Fruit fly (Drosophila melanogaster): Measurements from ENCODE around the gene CG5112.

The CG5112 gene

dm6 chr3R:25531905-25532387, 40.7 kb downstream of the CG5112 start (continued):
- TF ChIP-seq Trl (optimal IDR thresholded peaks at IDR 0.05), result no peak
- TF ChIP-seq Trl (GFP tag; optimal IDR thresholded peaks at IDR 0.05), result peak; percentile 22
- no peak for TF ChIP-seq CG42726 (GFP tag; IDR thresholded peaks at IDR 0.05; ENCODE audit: partially characterized antibody)
- TF ChIP-seq CG4328 (GFP tag; optimal IDR thresholded peaks at IDR 0.05), result no peak
- TF ChIP-seq CG6765 (GFP tag; optimal IDR thresholded peaks at IDR 0.05), result no peak
- TF ChIP-seq Ptx1 (GFP tag; IDR thresholded peaks at IDR 0.05), result peak; percentile 69
- TF ChIP-seq CG2712 (tag; optimal IDR thresholded peaks at IDR 0.05), result no peak
- TF ChIP-seq luna (GFP tag; optimal IDR thresholded peaks at IDR 0.05), result no peak
- no peak for TF ChIP-seq CTCF (GFP tag; optimal IDR thresholded peaks at IDR 0.05)
- no peak for TF ChIP-seq jing (GFP tag; optimal IDR thresholded peaks at IDR 0.05)
- no peak for TF ChIP-seq GATAe (GFP tag; conservative IDR thresholded peaks at IDR 0.05)
- TF ChIP-seq PHDP (tag; optimal IDR thresholded peaks at IDR 0.05), result peak; percentile 0
- no peak for TF ChIP-seq CG4730 (GFP tag; IDR thresholded peaks at IDR 0.05)
- no peak for TF ChIP-seq CG1832 (GFP tag; optimal IDR thresholded peaks at IDR 0.05)
- TF ChIP-seq HHEX (GFP tag; optimal IDR thresholded peaks at IDR 0.05), result no peak
- 0 out of 2 replicates have a peak, but pooled peaks have one; percentile 30 for TF ChIP-seq Nf-YA (GFP tag; IDR thresholded peaks at IDR 0.05)
- TF ChIP-seq zfh2 (GFP tag; optimal IDR thresholded peaks at IDR 0.05), result peak; percentile 4
- TF ChIP-seq HLH3B (GFP tag; IDR thresholded peaks at IDR 0.05), result 0 out of 2 replicates have a peak, but pooled peaks have one; percentile 17
- TF ChIP-seq exex (tag; optimal IDR thresholded peaks at IDR 0.05), result no peak
- no peak for TF ChIP-seq CG17361 (GFP tag; IDR thresholded peaks at IDR 0.05)
- peak; percentile 51; the same call in 1 of the 3 replicates for TF ChIP-seq tgo (GFP tag; IDR thresholded peaks at IDR 0.05)
- TF ChIP-seq gsb (GFP tag; IDR thresholded peaks at IDR 0.05), result 0 out of 2 replicates have a peak, but pooled peaks have one; percentile 11
- TF ChIP-seq ash1 (GFP tag; optimal IDR thresholded peaks at IDR 0.05), result no peak
- peak; percentile 43 for TF ChIP-seq tin (GFP tag; optimal IDR thresholded peaks at IDR 0.05)
- peak; percentile 51 for TF ChIP-seq dmrt99B (tag; optimal IDR thresholded peaks at IDR 0.05)
- no peak for TF ChIP-seq ato (GFP tag; IDR thresholded peaks at IDR 0.05; ENCODE audit: partially characterized antibody)
- TF ChIP-seq CG1529 (GFP tag; optimal IDR thresholded peaks at IDR 0.05), result no peak
- no peak for TF ChIP-seq CG14014 (GFP tag; IDR thresholded peaks at IDR 0.05)
- peak; percentile 9 for TF ChIP-seq Fer3 (tag; optimal IDR thresholded peaks at IDR 0.05)
- TF ChIP-seq NFAT (GFP tag; IDR thresholded peaks at IDR 0.05), result no peak
- peak in 1 of 2 experiments; percentile 35 for TF ChIP-seq Eip74EF (GFP tag; optimal IDR thresholded peaks at IDR 0.05)
- TF ChIP-seq Ets65A (GFP tag), result peak; percentile 91
- TF ChIP-seq dmrt11E (tag; optimal IDR thresholded peaks at IDR 0.05), result no peak
- TF ChIP-seq pfk (GFP tag; optimal IDR thresholded peaks at IDR 0.05), result no peak
- TF ChIP-seq nau (GFP tag; optimal IDR thresholded peaks at IDR 0.05), result peak; percentile 32
- peak; percentile 21 for TF ChIP-seq Hmr (GFP tag; optimal IDR thresholded peaks at IDR 0.05)
- peak; percentile 59 for TF ChIP-seq klu (GFP tag; IDR thresholded peaks at IDR 0.05)
- no peak for TF ChIP-seq esg (GFP tag; conservative IDR thresholded peaks at IDR 0.05)
- TF ChIP-seq CG16863 (GFP tag; optimal IDR thresholded peaks at IDR 0.05), result no peak
- no peak for TF ChIP-seq CG1647 (GFP tag; optimal IDR thresholded peaks at IDR 0.05)
- peak; percentile 43 for TF ChIP-seq unpg (GFP tag; optimal IDR thresholded peaks at IDR 0.05)
- TF ChIP-seq CG32767 (GFP tag; IDR thresholded peaks at IDR 0.05), result no peak
- peak; percentile 38 for TF ChIP-seq bcd (GFP tag; optimal IDR thresholded peaks at IDR 0.05)
- TF ChIP-seq ftz-f1 (GFP tag; optimal IDR thresholded peaks at IDR 0.05), result no peak
- TF ChIP-seq Atf6 (GFP tag; IDR thresholded peaks at IDR 0.05), result no peak
- TF ChIP-seq fu2 (GFP tag; optimal IDR thresholded peaks at IDR 0.05), result no peak
- no peak for TF ChIP-seq CG10431 (GFP tag; optimal IDR thresholded peaks at IDR 0.05)
- TF ChIP-seq Lpt (GFP tag; optimal IDR thresholded peaks at IDR 0.05), result no peak
- peak; percentile 46; the same call in 1 of the 3 replicates for TF ChIP-seq ase (GFP tag; IDR thresholded peaks at IDR 0.05)
- no peak for TF ChIP-seq CG7987 (GFP tag; optimal IDR thresholded peaks at IDR 0.05)
- peak; percentile 58; the same call in 1 of the 3 replicates for TF ChIP-seq CG3726 (GFP tag; IDR thresholded peaks at IDR 0.05)
- TF ChIP-seq vfl (GFP tag; optimal IDR thresholded peaks at IDR 0.05), result no peak
